Worm (Caenorhabditis elegans) whole organism, L4/young adult: ENCODE data around the gene Y46G5A.7.

Source experiments
- W03F9.2 ChIP-seq: fragments of 150-350 bp; optimal IDR thresholded peaks from 2 replicates; lab custom pipeline; 2014; ENCODE audit warnings: missing biosample characterization, missing genetic modification characterization
- dao-5 ChIP-seq: sonication (generic microtip); optimal IDR thresholded peaks from 2 replicates; lab custom pipeline; 2016; ENCODE audit warnings: missing genotype, missing genetic modification characterization, moderate library complexity, missing compliant biosample characterization
- him-1 ChIP-seq: sonication (generic microtip); optimal IDR thresholded peaks from 2 replicates; lab custom pipeline; 2016; ENCODE audit warnings: missing genotype, missing genetic modification reagents, missing genetic modification characterization, missing compliant biosample characterization

DNA sequence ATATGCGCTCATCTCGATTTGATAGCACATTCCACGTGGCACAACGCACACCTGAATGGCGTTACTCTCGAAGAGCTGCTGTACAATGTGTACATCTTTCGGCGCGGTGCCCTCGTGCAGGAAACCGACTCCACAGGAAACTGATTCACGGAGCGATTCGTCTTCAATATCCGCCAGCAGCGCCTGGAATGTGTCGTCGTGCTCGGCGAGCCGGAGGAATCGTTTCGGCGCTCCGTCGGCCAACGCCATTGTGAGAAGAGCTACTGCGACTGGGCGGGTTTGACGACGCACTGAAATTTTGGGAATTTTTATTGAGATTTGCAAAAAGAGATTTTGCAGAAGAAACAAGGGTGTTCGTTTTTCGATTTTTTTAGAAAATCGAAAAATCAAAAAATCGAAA, 26.2 kb downstream of the Y46G5A.7 start:
- TF ChIP-seq him-1 (tag; lab: Kevin White, UChicago) (no peak), dao-5 (tag; lab: Kevin White, UChicago) (no peak), W03F9.2 (tag; lab: Kevin White, UChicago) (no peak)
